Fruit fly (Drosophila melanogaster) S2 (cell line): ENCODE data around the gene dmt.
"Not testable (repeated sequence)": the region's sequence is repeated elsewhere in the genome, so short reads cannot be mapped to it uniquely, and the experiment has no call there.

ENCODE experiments used
- CG8478 ChIP-seq: fragments of >200 bp; optimal IDR thresholded peaks from 2 replicates; lab custom pipeline; 2018
- CTCF ChIP-seq, 2 experiments: fragments of >200 bp; optimal IDR thresholded peaks; 2 replicates each; lab custom pipeline; 2018

The dmt gene

DNA sequence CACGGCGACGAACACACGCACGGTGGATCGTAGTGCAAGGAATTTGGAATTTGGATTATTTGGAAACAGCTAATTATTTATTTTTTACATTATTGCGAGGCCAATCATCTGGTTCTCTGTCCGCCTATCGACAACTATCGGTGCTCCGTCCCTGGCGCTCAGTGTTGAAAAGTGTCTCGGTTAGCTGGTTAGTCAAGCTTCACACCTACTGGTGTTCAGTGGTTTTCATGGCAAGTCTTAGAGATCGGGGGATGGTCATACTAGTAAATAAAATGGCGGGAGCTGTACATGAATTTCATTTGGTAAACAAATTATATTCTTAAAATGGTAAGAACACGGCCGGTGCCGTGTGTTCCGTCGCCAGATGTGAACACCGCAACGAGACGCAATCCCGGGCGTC lies at the start of gene dmt, which contains the start of gene trbd:
Gene dmt (plus strand): TSS at position 257 of the 400 bp plus-strand sequence.
Gene trbd (minus strand): TSS at position 152 of the 400 bp plus-strand sequence.
- no peak for TF ChIP-seq CG8478 (lab: Kevin White, UChicago)
- TF ChIP-seq CTCF (optimal IDR thresholded peaks at IDR 0.05; lab: Kevin White, UChicago) = peak; percentile 44 to 65

DNA sequence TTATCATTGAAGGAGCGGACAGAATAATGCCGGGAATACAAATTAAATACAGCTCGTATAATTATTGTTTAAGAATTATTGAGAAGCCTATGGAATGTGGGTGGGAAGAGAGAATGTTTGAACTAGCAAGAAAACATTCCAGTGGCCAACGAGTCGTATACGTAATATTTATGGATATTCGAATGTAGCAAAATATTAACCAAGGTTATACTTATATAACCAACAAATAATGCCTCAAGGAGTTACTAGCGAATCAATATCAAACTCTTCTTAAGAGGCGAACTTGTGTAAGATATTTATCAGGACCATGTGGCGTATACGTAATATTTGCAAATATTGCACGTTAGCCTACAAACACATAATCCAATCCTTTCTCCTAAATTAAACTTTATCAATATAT lies 45.5 kb upstream of the dmt start:
- TF ChIP-seq CG8478 (lab: Kevin White, UChicago) (no peak), CTCF (optimal IDR thresholded peaks at IDR 0.05; lab: Kevin White, UChicago) (no peak)

DNA sequence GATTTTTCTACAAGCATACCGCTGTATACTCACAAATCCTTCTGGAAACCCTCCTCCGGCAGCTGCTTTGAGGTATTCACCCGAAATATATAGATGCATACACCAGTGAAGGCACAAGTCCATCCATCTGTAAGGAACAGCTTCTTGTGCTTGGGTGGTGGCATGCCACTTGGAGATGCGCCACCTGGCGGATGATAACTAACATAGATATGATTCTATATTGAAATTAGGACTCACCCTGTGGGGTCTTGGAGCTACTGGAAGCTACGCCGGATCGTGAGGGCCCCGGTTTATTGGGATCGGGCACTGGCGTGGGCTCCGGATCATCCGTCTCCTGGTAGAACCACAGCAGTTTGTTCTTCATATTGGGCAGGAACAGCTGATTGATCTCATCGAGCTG lies 37.7 kb upstream of the dmt start:
- TF ChIP-seq CTCF (optimal IDR thresholded peaks at IDR 0.05; lab: Kevin White, UChicago) (peak; percentile 63 to 64), CG8478 (lab: Kevin White, UChicago) (no peak)

DNA sequence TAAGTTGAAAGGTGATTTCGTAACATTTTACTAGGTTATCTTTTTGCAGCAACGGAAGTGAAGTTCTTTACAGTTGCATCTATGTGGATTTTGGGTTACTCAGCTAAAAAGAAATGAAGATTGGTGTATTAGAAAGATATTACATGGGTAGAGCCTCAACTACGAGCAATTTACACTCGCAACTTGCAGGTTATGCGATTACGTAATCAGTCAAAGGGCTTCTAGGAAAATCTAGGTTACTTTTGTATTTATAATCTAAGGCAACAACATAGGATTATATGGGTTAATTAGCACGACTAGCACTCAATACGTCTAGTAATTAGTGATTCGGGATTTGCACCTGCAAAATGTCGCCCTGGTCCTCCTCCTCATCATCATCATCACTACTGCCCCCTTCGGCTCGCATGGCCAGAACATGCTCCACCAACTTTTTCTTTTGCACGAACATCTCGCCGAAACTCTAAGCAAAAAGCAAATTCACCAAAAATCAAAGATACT lies 36.7 kb upstream of the dmt start, which contains the start of gene Dhc1:
Gene Dhc1 (minus strand): TSS at position 448 of the 498 bp plus-strand sequence.
- TF ChIP-seq CG8478 (lab: Kevin White, UChicago) (no peak), CTCF (optimal IDR thresholded peaks at IDR 0.05; lab: Kevin White, UChicago) (no peak)

DNA sequence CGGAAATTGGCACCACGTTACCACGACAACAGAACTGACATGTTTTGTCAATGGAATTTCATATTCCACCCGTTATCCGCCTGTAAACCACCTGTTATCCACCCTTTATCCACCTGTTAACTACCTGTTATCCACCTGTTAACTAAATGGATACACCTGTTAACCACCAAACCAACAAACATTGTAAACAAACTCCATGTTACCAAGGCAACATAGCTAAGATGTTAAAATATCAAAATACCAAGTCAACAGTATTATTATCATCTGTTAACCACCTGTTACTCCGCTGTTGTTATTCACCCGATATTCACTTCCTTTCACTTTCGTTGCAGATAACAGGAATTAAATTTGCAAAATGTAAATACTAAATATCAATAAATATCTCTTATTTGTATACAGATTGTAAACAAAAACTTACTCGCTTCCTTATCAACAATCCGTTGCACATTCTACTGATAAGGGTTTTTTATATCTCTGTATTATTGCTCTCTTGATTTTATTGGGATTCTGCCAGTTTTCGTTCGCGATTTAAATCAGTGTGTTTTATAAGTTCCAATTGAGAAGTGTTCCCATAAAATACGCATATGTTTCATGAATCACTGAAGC lies 35.9 kb upstream of the dmt start, which contains the start of gene Nepl12:
Gene Nepl12 (plus strand): TSS at position 556 of the 606 bp plus-strand sequence.
- TF ChIP-seq CG8478 (lab: Kevin White, UChicago) = no peak
- TF ChIP-seq CTCF (optimal IDR thresholded peaks at IDR 0.05; lab: Kevin White, UChicago) = no peak

DNA sequence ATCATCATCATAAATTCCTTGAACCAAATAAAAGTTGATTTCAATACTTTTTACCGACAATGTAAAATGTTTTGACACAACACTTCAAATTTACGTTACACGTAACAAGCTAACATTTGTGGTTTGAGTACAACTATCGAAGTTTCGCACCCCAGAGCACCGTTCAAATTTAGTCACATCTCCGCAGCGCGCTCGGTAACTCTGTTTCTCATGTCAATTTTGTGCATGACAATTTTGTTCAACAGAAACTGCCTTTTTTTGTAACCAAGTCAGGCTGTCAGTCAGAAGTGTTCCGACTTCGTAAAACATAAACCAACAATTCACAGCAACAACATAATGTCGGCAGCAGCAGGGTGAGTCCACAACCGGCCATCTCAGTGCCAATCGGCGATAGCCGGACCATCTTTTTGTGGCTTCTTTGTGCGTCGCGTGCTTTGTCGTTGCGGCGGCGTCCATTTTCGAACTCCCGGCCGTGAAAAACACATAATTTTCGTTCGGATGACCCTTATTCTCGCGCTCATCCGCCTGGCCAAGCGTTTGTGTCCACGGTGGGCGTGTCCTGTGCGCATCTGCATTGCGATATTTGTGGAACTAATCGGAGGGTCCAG lies 33.1 kb upstream of the dmt start, which contains the start of gene p23:
Gene p23 (plus strand): TSS at position 194 of the 608 bp plus-strand sequence.
- no peak for TF ChIP-seq CG8478 (lab: Kevin White, UChicago)
- peak; percentile 79 to 80 for TF ChIP-seq CTCF (optimal IDR thresholded peaks at IDR 0.05; lab: Kevin White, UChicago)

DNA sequence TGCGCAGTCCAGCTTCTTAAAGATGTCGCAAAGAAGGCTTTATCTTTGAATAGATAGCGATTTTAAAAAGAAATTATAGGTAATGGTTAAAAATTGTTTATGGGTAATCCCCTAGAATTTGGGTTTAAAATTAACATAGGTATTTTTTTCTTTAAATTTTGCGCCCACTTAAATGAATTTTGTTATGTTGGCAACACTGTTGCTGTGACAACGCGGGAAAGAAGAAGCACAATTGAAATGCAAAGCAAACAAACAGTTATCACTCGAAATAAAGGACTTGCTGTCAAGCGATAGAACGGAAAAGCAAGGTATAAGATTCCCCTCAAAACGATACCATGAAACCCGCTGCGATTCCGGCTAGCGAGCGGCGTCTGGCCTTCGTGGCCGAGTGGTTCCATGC lies 31.2 kb upstream of the dmt start, which contains the start of gene nmdyn-D7:
Gene nmdyn-D7 (plus strand): TSS at position 194 of the 400 bp plus-strand sequence.
- TF ChIP-seq CTCF (optimal IDR thresholded peaks at IDR 0.05; lab: Kevin White, UChicago) = no peak
- TF ChIP-seq CG8478 (lab: Kevin White, UChicago) = no peak

DNA sequence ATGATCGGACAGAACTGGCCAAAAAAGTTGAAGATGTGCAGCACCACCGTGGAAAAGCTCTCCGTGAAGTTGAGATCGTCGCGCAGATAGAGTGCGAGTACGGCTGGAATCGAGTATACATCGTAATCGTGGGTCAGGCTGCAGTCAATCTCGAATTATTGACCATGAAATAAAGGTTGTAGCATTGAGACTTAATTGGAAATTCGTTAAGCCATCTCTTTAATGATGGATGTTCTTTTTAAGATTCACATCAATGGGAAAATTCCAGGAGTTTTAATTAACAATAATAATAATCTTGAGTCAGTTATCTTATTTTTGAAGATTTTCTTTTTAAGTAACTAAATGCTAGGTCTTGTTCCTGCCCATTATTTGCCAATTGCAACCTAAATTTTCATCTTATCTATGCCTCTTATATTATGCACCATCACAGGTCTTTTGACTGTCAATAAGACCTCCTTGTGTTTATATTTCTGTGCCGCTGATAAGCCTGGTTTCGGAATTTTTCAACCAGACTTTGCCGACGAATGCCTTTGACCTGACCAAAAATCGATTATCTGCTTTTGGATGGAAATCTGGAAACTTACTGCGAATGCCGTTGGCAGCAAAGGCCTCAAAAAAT lies 27.8 kb upstream of the dmt start:
- no peak for TF ChIP-seq CG8478 (lab: Kevin White, UChicago)
- TF ChIP-seq CTCF (optimal IDR thresholded peaks at IDR 0.05; lab: Kevin White, UChicago) = no peak

DNA sequence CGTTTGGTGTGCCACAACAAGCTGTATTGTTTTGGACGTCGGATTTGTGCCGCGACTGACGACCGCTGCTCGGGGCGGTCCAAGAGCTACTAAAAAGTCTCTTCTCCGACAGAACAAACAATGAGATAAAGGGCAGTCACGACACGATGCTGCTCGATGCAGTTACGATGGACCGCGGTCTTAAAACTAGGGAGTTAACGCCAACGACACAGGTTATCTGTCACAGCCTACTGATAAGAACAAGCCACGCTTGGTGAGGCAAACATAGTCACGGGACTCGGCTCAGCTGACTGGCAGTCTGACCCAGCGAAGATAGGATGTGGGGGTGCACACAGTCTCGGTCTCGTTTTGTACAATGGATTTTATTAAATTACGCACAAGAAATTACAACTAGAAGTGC lies 26.8 kb upstream of the dmt start, which contains the start of gene CG9444:
Gene CG9444 (minus strand): TSS at position 140 of the 400 bp plus-strand sequence.
- TF ChIP-seq CTCF (optimal IDR thresholded peaks at IDR 0.05; lab: Kevin White, UChicago) (no peak), CG8478 (lab: Kevin White, UChicago) (no peak)

DNA sequence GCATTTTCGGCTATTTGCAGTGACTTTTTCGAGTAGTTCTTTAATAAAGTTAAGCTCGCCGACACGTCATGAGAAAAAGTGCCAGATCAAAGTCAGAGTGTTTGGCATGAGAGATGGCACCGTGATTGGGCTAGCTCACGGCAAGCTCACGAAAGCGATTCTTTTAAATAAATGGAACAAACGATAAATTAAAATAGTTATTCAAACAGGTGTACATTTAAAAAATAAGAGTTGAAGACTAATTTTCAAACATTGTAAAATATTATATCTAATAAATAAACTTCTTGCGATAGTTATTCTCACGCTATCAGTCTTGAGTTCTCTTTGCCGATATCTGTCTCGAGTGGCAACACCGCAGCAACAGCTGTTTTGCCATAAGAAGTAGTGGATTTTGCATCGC lies 25.6 kb upstream of the dmt start, which contains the start of the genes eca and CG18542:
Gene eca (minus strand): TSS at position 101 of the 400 bp plus-strand sequence.
Gene CG18542 (plus strand): TSS at position 385 of the 400 bp plus-strand sequence.
- not testable (repeated sequence) for TF ChIP-seq CG8478 (lab: Kevin White, UChicago); CTCF (optimal IDR thresholded peaks at IDR 0.05; lab: Kevin White, UChicago)

DNA sequence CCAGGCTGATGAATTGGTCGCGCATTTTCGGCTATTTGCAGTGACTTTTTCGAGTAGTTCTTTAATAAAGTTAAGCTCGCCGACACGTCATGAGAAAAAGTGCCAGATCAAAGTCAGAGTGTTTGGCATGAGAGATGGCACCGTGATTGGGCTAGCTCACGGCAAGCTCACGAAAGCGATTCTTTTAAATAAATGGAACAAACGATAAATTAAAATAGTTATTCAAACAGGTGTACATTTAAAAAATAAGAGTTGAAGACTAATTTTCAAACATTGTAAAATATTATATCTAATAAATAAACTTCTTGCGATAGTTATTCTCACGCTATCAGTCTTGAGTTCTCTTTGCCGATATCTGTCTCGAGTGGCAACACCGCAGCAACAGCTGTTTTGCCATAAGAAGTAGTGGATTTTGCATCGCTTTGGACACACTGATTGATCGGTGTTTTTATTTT lies 18.2 kb upstream of the dmt start, which contains the start of the genes Unc-115b, p24-2 and CG32939:
Gene Unc-115b (minus strand): TSS at position 101 of the 455 bp plus-strand sequence.
Gene p24-2 (minus strand): TSS at position 120 of the 455 bp plus-strand sequence.
Gene CG32939 (plus strand): TSS at position 405 of the 455 bp plus-strand sequence.
- TF ChIP-seq CTCF (optimal IDR thresholded peaks at IDR 0.05; lab: Kevin White, UChicago); CG8478 (lab: Kevin White, UChicago): not testable (repeated sequence)

DNA sequence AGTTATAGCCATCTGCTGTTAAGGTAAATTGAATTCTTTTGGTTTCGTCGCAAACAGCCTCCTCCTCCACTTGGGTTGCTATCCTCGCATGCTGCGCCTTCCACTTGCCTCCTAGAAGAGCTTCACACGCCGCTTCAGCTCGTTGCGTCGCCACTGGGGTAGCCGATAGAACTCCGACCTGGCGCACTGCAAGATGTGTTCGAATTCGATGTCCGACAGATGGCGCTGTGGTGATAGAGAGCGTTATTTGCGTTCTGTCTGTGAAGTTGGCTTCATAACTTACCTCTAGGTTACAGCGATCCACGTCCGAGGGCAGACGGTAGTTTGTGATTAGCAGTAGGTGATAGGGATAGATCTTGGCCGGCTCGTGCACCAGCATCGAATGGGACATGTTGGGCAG lies 15.9 kb upstream of the dmt start:
- TF ChIP-seq CTCF (optimal IDR thresholded peaks at IDR 0.05; lab: Kevin White, UChicago) (peak; percentile 73 to 85), CG8478 (lab: Kevin White, UChicago) (no peak)

DNA sequence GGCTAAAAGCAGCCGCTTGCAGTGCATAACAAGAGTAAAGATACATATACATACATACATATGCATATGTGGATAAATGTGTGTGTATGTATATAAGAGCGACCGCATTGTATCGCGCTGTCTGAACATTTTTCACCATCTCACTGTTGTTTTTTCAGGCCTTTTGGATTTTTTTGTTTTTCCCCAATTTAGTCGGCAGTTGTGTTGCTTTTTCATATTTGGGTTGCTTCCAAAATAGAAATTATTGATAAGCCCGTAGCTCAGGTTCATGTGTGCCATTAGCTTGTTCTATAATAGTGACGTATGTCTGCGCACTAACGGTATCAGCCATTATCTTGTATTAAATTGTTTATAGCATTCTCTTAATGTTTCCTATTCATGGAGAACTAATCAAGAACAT lies 10.4 kb upstream of the dmt start:
- TF ChIP-seq CTCF (optimal IDR thresholded peaks at IDR 0.05; lab: Kevin White, UChicago) (no peak), CG8478 (lab: Kevin White, UChicago) (no peak)

DNA sequence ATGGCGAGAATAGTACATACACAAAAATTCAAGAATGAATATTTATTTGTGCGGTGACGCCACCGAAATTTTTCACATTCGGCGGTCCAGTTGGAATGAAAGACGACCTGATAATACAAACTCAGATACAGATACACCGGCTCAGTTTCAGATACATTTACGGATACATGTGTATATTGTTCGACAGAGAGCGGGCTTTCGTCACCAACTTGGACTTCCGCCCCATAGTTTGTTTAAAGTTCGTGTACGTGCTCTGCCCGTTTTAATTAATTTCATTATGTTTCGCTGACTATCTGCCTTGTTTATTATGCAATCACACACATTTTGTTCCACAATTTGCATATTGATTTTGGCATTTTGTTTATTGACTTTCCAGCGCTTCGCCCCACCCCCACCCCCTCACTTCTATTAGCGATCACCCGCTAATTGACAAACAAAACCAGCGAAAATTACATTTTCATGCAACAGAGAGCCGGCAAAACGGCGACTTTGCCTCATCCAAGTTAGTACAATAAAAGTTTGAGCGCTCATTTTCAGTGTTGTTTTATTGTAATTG lies 9.7 kb upstream of the dmt start:
- no peak for TF ChIP-seq CG8478 (lab: Kevin White, UChicago)
- no peak for TF ChIP-seq CTCF (optimal IDR thresholded peaks at IDR 0.05; lab: Kevin White, UChicago)
